Fruit fly (Drosophila melanogaster): ENCODE results near the gene CG17167.

Gene CG17167

DNA sequence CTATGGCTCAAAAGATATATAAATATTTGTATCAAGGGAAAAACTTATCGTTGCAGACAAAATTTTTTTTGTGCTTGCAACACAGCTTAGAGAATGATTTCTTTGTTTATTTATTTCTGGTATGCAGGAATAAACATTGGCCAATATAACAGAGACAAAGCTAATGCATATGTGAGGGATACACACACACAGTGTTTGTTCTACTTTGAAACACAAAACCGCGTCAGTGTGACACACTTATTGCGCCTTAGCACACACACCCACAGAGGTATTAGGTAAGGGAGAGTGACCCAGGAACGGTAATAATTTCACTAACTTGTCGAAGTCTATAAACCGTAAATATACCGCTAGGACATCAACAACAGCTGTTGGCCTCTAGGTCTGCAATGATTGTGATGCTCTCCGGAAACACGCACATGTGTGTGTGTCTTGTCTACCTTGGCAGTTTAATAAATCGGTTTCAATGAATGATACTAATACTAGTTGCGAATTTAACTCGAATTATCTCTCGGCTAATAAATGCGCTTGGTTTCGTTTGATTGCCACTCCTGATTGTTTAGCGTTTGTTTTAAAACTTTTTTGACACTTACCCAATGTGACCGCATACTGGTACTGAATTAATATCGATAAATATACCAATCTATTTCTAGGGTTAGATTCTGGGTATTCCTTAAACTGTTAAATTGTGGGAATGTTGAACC is 28.2 kb downstream of the CG17167 start, which contains the start of gene CG17162 (continued):
- no peak for TF ChIP-seq CG12155 (GFP tag; optimal IDR thresholded peaks at IDR 0.05)
- no peak for TF ChIP-seq chif (GFP tag; optimal IDR thresholded peaks at IDR 0.05)
- TF ChIP-seq tio (GFP tag; optimal IDR thresholded peaks at IDR 0.05) = no peak
- TF ChIP-seq CG3281 (GFP tag; optimal IDR thresholded peaks at IDR 0.05) = no peak
- TF ChIP-seq Eip74EF (GFP tag; optimal IDR thresholded peaks at IDR 0.05) = no peak
- TF ChIP-seq schlank (tag; optimal IDR thresholded peaks at IDR 0.05) = no peak
- no peak for TF ChIP-seq exex (tag; optimal IDR thresholded peaks at IDR 0.05)
- no peak for TF ChIP-seq sim (GFP tag; IDR thresholded peaks at IDR 0.05)
- TF ChIP-seq NfI (GFP tag; optimal IDR thresholded peaks at IDR 0.05) = no peak
- no peak for TF ChIP-seq nerfin-2 (GFP tag; IDR thresholded peaks at IDR 0.05; ENCODE audit: partially characterized antibody)
- TF ChIP-seq CG7357 (GFP tag; IDR thresholded peaks at IDR 0.05) = no peak
- no peak for TF ChIP-seq hkb (optimal IDR thresholded peaks at IDR 0.05)
- no peak for TF ChIP-seq hkb (GFP tag; IDR thresholded peaks at IDR 0.05)
- TF ChIP-seq CG8089 (GFP tag; optimal IDR thresholded peaks at IDR 0.05) = no peak
- TF ChIP-seq CG7839 (tag; optimal IDR thresholded peaks at IDR 0.05) = no peak
- no peak for TF ChIP-seq CG12744 (GFP tag; optimal IDR thresholded peaks at IDR 0.05)
- TF ChIP-seq CG12659 (GFP tag; optimal IDR thresholded peaks at IDR 0.05) = no peak
- no peak for TF ChIP-seq CG5953 (GFP tag; IDR thresholded peaks at IDR 0.05)
- TF ChIP-seq p53 (GFP tag; optimal IDR thresholded peaks at IDR 0.05) = no peak
- TF ChIP-seq D19B (GFP tag; optimal IDR thresholded peaks at IDR 0.05) = no peak
- TF ChIP-seq Mrtf (GFP tag; IDR thresholded peaks at IDR 0.05) = no peak
- TF ChIP-seq ara (GFP tag; IDR thresholded peaks at IDR 0.05) = no peak
- TF ChIP-seq CG7372 (GFP tag; IDR thresholded peaks at IDR 0.05) = no peak
- TF ChIP-seq Sry-β (GFP tag; optimal IDR thresholded peaks at IDR 0.05) = no peak
- no peak for TF ChIP-seq tup (GFP tag; optimal IDR thresholded peaks at IDR 0.05)
- no peak for TF ChIP-seq Trl (optimal IDR thresholded peaks at IDR 0.05)
- no peak for TF ChIP-seq Trl (GFP tag; optimal IDR thresholded peaks at IDR 0.05)
- TF ChIP-seq nerfin-1 (tag; optimal IDR thresholded peaks at IDR 0.05) = no peak
- TF ChIP-seq Spps (tag; optimal IDR thresholded peaks at IDR 0.05) = no peak
- no peak for TF ChIP-seq tx (GFP tag; optimal IDR thresholded peaks at IDR 0.05)
- peak; percentile 46 for TF ChIP-seq sens (GFP tag)
- no peak for TF ChIP-seq knrl (GFP tag; IDR thresholded peaks at IDR 0.05; ENCODE audit: partially characterized antibody)
- TF ChIP-seq Optix (GFP tag; IDR thresholded peaks at IDR 0.05) = no peak
- no peak for TF ChIP-seq CG18764 (GFP tag; optimal IDR thresholded peaks at IDR 0.05)
- TF ChIP-seq toy (GFP tag; IDR thresholded peaks at IDR 0.05) = no peak
- TF ChIP-seq CG32767 (GFP tag; IDR thresholded peaks at IDR 0.05) = no peak
- TF ChIP-seq h (optimal IDR thresholded peaks at IDR 0.05) = no peak
- no peak for TF ChIP-seq ranshi (GFP tag; IDR thresholded peaks at IDR 0.05)
- TF ChIP-seq Scr (GFP tag; IDR thresholded peaks at IDR 0.05; ENCODE audit: partially characterized antibody) = 0 out of 2 replicates have a peak, but pooled peaks have one; percentile 14
- no peak for TF ChIP-seq H2.0 (GFP tag; IDR thresholded peaks at IDR 0.05)
- peak in 1 of 2 experiments; percentile 45 for TF ChIP-seq Pdp1 (GFP tag; optimal IDR thresholded peaks at IDR 0.05)
- no peak for TF ChIP-seq onecut (GFP tag; IDR thresholded peaks at IDR 0.05)
- TF ChIP-seq B-H1 (GFP tag; IDR thresholded peaks at IDR 0.05) = no peak
- TF ChIP-seq bowl (GFP tag; IDR thresholded peaks at IDR 0.05) = no peak
- no peak for TF ChIP-seq btn (GFP tag; optimal IDR thresholded peaks at IDR 0.05)
- peak; percentile 37 for TF ChIP-seq sd (tag; optimal IDR thresholded peaks at IDR 0.05)
- TF ChIP-seq tgo (GFP tag; IDR thresholded peaks at IDR 0.05) = no peak
- TF ChIP-seq CG2120 (GFP tag; optimal IDR thresholded peaks at IDR 0.05) = no peak
- no peak for TF ChIP-seq Gug (GFP tag; IDR thresholded peaks at IDR 0.05)
- TF ChIP-seq kay (GFP tag; optimal IDR thresholded peaks at IDR 0.05) = no peak
- no peak for TF ChIP-seq CG4282 (GFP tag; optimal IDR thresholded peaks at IDR 0.05)
- TF ChIP-seq NC2α (GFP tag; optimal IDR thresholded peaks at IDR 0.05) = no peak

Measured in whole organism, embryonic.